Worm (Caenorhabditis elegans) whole organism, L3 larva: ENCODE measurements around the gene F29B9.7.

Experiments used
- R02D3.7 ChIP-seq: fragments of 150-350 bp; optimal IDR thresholded peaks from 2 replicates; lab custom pipeline; 2014; ENCODE audit warnings: missing biosample characterization, missing genetic modification characterization
- elt-2 ChIP-seq: sonication (generic microtip); optimal IDR thresholded peaks from 2 replicates; lab custom pipeline; 2016; ENCODE audit warnings: missing genetic modification reagents, mild to moderate bottlenecking, missing genetic modification characterization, missing compliant biosample characterization
- fkh-10 ChIP-seq: sonication (generic microtip); optimal IDR thresholded peaks from 2 replicates; lab custom pipeline; 2017; ENCODE audit warnings: missing biosample characterization, missing genetic modification reagents, missing genetic modification characterization
- fos-1 ChIP-seq: fragments of 150-350 bp; optimal IDR thresholded peaks from 2 replicates; lab custom pipeline; 2014; ENCODE audit warnings: missing biosample characterization, missing genetic modification characterization
- lin-15B ChIP-seq: fragments of 150-350 bp; optimal IDR thresholded peaks from 2 replicates; lab custom pipeline; 2014; ENCODE audit warnings: missing biosample characterization, missing genetic modification characterization
- nfya-1 ChIP-seq: sonication (generic microtip); optimal IDR thresholded peaks from 2 replicates; lab custom pipeline; 2017; ENCODE audit warnings: missing genetic modification characterization, mild to moderate bottlenecking, missing compliant biosample characterization, antibody characterized with exemption, moderate library complexity; ENCODE audit not compliant: insufficient read depth
- nhr-12 ChIP-seq: fragments of 150-350 bp; optimal IDR thresholded peaks from 2 replicates; lab custom pipeline; 2014; ENCODE audit warnings: missing biosample characterization, missing genetic modification characterization
- pha-4 ChIP-seq: fragments of 150-350 bp; optimal IDR thresholded peaks from 2 replicates; lab custom pipeline; 2014; ENCODE audit warnings: missing biosample characterization, missing genetic modification reagents, missing genetic modification characterization
- snpc-4 ChIP-seq: fragments of 150-350 bp; optimal IDR thresholded peaks from 2 replicates; lab custom pipeline; 2014; ENCODE audit warnings: missing biosample characterization, missing genetic modification characterization
- unc-62 ChIP-seq: fragments of 150-350 bp; sonication (generic microtip); optimal IDR thresholded peaks from 4 replicates; lab custom pipeline; 2014; ENCODE audit warnings: missing biosample characterization, missing genetic modification reagents, missing genetic modification characterization
- ztf-11 ChIP-seq: fragments of 150-350 bp; optimal IDR thresholded peaks from 2 replicates; lab custom pipeline; 2014; ENCODE audit warnings: missing biosample characterization, missing genetic modification characterization

ce11 chrIV:4652962-4653361 is 3.4 kb downstream of the F29B9.7 start, which contains the start of gene psr-1:
- TF ChIP-seq pha-4: no peak
- TF ChIP-seq fkh-10 (GFP tag; lab: Kevin White, UChicago): no peak
- no peak for TF ChIP-seq fos-1 (tag; lab: Kevin White, UChicago)
- TF ChIP-seq nfya-1 (tag; lab: Kevin White, UChicago): no peak
- TF ChIP-seq snpc-4 (tag; lab: Kevin White, UChicago): no peak
- TF ChIP-seq R02D3.7: no peak
- TF ChIP-seq nhr-12: no peak
- no peak for TF ChIP-seq elt-2 (tag; lab: Kevin White, UChicago)
- no peak for TF ChIP-seq ztf-11 (tag; lab: Kevin White, UChicago)
- no peak for TF ChIP-seq lin-15B
- no peak for TF ChIP-seq unc-62 (GFP tag; lab: Kevin White, UChicago)
